Worm (Caenorhabditis elegans): ENCODE results near the gene F57H12.6.

F57H12.6 gene

DNA sequence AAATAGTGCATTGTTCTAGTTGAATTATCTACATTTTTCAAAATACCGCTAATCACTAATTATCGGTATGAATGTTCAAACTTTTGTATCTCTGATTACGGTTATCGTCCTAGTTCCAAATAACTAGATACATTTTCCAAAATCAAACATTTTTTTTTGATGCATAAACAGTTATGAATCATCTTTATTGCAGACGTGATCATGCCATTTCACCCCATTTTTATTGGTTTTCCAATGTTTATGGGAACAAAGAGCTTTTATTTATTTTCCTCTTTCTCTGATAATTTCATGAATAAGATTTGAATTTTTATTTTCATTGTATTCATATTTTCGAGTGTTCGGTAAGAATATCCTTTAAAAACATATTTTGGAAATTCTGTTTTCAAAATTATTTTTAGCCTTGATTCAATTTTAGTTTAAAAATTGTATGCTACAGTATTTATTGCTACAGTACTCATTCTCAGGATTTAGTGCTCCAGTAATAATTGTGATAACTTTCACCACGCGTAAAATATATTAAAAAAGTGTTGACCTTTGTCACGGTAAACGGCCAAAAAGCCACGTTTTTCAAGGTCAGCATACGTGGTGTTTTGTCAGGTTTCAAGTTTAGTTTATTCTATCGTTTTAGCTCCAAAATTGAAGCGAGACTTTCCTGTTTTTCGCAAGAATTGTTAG, 19.3 kb downstream of the F57H12.6 start, which contains the start of gene csr-1:
TSS of gene csr-1 (plus strand) at position 625 of the 675 bp plus-strand sequence.
- TF ChIP-seq klf-2 (GFP tag; conservative IDR thresholded peaks at IDR 0.05) (no peak), flt-1 (GFP tag; IDR thresholded peaks at IDR 0.05) (no peak), ztf-29 (GFP tag; IDR thresholded peaks at IDR 0.05) (no peak), T22C8.4 (GFP tag; IDR thresholded peaks at IDR 0.05) (no peak), ztf-23 (GFP tag; IDR thresholded peaks at IDR 0.05) (no peak), med-1 (GFP tag; optimal IDR thresholded peaks at IDR 0.05; ENCODE audit: insufficient read depth) (no peak), cog-1 (tag; optimal IDR thresholded peaks at IDR 0.05) (no peak), ref-1 (GFP tag; conservative IDR thresholded peaks at IDR 0.05) (no peak), tab-1 (GFP tag; IDR thresholded peaks at IDR 0.05) (no peak)

DNA sequence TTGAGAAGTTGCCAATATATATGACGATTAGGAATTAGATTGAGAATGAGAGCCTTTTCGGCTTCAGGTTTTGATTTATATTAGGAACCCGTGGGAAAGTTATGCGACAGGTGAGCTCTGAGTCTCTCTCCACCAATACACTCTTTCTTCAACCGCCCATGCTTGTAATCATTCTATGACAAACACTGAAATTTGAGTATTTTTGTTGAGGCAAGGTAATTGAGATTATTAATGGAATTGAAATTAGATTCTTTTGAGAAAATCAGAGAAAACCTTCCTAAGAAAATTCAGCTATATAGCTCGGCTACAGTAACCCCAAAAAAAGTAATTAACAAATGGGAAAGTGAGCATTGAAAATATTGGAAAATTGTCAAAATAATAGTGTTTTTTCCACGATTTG, 20.3 kb downstream of the F57H12.6 start, which contains the start of gene ceh-19:
TSS of gene ceh-19 (minus strand) at position 101 of the 400 bp plus-strand sequence.
- TF ChIP-seq klf-2 (GFP tag; conservative IDR thresholded peaks at IDR 0.05) (no peak), ztf-23 (GFP tag; IDR thresholded peaks at IDR 0.05) (no peak), med-1 (GFP tag; optimal IDR thresholded peaks at IDR 0.05; ENCODE audit: insufficient read depth) (no peak), ztf-29 (GFP tag; IDR thresholded peaks at IDR 0.05) (no peak), flt-1 (GFP tag; IDR thresholded peaks at IDR 0.05) (no peak), ref-1 (GFP tag; conservative IDR thresholded peaks at IDR 0.05) (no peak), tab-1 (GFP tag; IDR thresholded peaks at IDR 0.05) (no peak), cog-1 (tag; optimal IDR thresholded peaks at IDR 0.05) (no peak), T22C8.4 (GFP tag; IDR thresholded peaks at IDR 0.05) (no peak)

- TF ChIP-seq cog-1 (tag; optimal IDR thresholded peaks at IDR 0.05) (no peak), klf-2 (GFP tag; conservative IDR thresholded peaks at IDR 0.05) (no peak), ztf-23 (GFP tag; IDR thresholded peaks at IDR 0.05) (no peak), ref-1 (GFP tag; conservative IDR thresholded peaks at IDR 0.05) (no peak), T22C8.4 (GFP tag; IDR thresholded peaks at IDR 0.05) (no peak), tab-1 (GFP tag; IDR thresholded peaks at IDR 0.05) (no peak), med-1 (GFP tag; optimal IDR thresholded peaks at IDR 0.05; ENCODE audit: insufficient read depth) (no peak)
These were observed 22.1 kb downstream of the F57H12.6 start for ce11 chrIV:7954006-7954405.

ce11 chrIV:7948290-7948689, 27.8 kb downstream of the F57H12.6 start, which contains the start of gene mcm-3AP:
mcm-3AP (plus strand) TSS chrIV:7948672.
- TF ChIP-seq tab-1 (GFP tag; IDR thresholded peaks at IDR 0.05) (0 out of 2 replicates have a peak, but pooled peaks have one; percentile 26), T22C8.4 (GFP tag; IDR thresholded peaks at IDR 0.05) (peak; percentile 65), klf-2 (GFP tag; conservative IDR thresholded peaks at IDR 0.05) (peak; percentile 80), flt-1 (GFP tag; IDR thresholded peaks at IDR 0.05) (peak; percentile 83), ztf-23 (GFP tag; IDR thresholded peaks at IDR 0.05) (peak; percentile 84)

DNA sequence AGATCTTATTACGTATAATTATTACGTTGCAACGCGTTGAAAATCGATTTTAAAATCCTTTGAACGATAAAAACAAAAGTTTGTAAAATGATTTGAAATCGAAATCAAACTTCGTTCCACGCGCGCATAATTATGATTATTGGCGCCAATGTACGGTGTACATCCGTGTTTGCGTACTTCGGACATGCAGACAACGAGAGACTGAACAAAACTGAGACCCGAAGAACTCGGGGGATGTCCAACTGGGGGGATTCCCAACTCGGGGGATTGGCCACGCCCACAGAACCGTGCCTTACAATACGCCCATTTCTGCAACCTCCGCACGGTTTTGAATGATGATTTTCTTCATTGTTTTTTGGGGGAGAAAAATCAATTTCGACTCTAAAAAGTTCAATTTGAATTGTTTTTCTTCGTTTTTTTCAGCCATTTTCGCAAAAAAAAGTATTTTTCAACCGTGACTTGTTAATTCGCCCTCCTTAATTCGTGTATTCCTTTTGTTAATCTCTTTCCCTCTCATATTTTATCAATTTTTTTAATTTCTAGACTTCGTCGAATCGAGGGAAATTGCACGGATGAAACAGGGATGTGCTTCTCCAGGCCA, 29.1 kb downstream of the F57H12.6 start, which contains the start of gene F20D12.12:
TSS of gene F20D12.12 (plus strand) at position 542 of the 601 bp plus-strand sequence.
- TF ChIP-seq klf-2 (GFP tag; conservative IDR thresholded peaks at IDR 0.05) (0 out of 2 replicates have a peak, but pooled peaks have one; percentile 45), cog-1 (tag; optimal IDR thresholded peaks at IDR 0.05) (peak; percentile 66), tab-1 (GFP tag; IDR thresholded peaks at IDR 0.05) (peak; percentile 37; the same call in 1 of the 2 replicates), ztf-23 (GFP tag; IDR thresholded peaks at IDR 0.05) (peak; percentile 87), T22C8.4 (GFP tag; IDR thresholded peaks at IDR 0.05) (peak; percentile 47; the same call in 1 of the 2 replicates), flt-1 (GFP tag; IDR thresholded peaks at IDR 0.05) (peak; percentile 84)

- no peak for TF ChIP-seq ref-1 (GFP tag; conservative IDR thresholded peaks at IDR 0.05)
- TF ChIP-seq ztf-29 (GFP tag; IDR thresholded peaks at IDR 0.05), result no peak
- TF ChIP-seq cog-1 (tag; optimal IDR thresholded peaks at IDR 0.05), result no peak
- TF ChIP-seq tab-1 (GFP tag; IDR thresholded peaks at IDR 0.05), result no peak
- TF ChIP-seq T22C8.4 (GFP tag; IDR thresholded peaks at IDR 0.05), result no peak
- TF ChIP-seq ztf-23 (GFP tag; IDR thresholded peaks at IDR 0.05), result no peak
- TF ChIP-seq med-1 (GFP tag; optimal IDR thresholded peaks at IDR 0.05; ENCODE audit: insufficient read depth), result no peak
- no peak for TF ChIP-seq klf-2 (GFP tag; conservative IDR thresholded peaks at IDR 0.05)
- no peak for TF ChIP-seq flt-1 (GFP tag; IDR thresholded peaks at IDR 0.05)
These were observed 29.7 kb downstream of the F57H12.6 start, which contains the start of gene czw-1 for ce11 chrIV:7946457-7946856. czw-1 (minus strand) TSS chrIV:7946825.

DNA sequence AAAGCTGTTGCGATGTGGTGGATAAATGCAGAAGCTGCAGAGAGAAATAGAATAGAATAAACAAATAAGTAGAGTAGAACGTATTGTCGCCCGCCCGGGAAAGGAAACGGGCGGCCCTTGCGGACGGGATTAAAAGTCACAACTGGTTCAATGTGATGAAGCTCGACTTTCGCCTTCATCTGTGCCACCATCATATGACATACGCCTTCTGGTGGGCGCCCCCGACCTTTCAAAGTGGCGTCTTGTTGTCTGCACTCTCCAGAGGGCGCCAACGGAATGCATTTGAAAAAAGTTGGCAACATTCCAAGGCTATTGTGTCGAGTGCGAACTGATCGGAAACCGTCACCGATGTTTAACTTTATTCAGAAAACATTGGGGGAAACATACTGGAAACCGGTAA, 32.8 kb downstream of the F57H12.6 start:
- no peak for TF ChIP-seq ztf-29 (GFP tag; IDR thresholded peaks at IDR 0.05)
- TF ChIP-seq T22C8.4 (GFP tag; IDR thresholded peaks at IDR 0.05), result no peak
- no peak for TF ChIP-seq flt-1 (GFP tag; IDR thresholded peaks at IDR 0.05)
- no peak for TF ChIP-seq klf-2 (GFP tag; conservative IDR thresholded peaks at IDR 0.05)
- no peak for TF ChIP-seq tab-1 (GFP tag; IDR thresholded peaks at IDR 0.05)
- TF ChIP-seq med-1 (GFP tag; optimal IDR thresholded peaks at IDR 0.05; ENCODE audit: insufficient read depth), result no peak
- no peak for TF ChIP-seq cog-1 (tag; optimal IDR thresholded peaks at IDR 0.05)
- no peak for TF ChIP-seq ref-1 (GFP tag; conservative IDR thresholded peaks at IDR 0.05)
- TF ChIP-seq ztf-23 (GFP tag; IDR thresholded peaks at IDR 0.05), result no peak

DNA sequence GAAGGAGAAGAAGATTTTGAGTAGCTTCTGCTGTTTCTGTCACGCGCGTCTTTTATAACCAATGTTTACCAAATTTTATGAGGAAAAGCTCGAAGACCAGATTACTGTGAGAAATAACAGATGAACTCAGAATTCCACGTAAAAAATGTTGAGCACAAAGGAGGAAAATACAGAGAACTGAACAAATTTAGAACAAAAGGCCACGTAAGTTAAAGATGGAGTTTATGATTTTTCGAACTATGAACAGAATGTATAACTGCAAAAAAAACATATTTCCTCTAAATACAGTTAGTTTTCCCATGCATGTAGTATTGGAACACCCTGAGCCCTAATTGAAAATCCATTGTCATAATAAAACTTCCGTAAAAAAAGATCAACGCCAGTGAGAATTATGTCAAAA, 35.2 kb downstream of the F57H12.6 start, which contains the start of gene exc-9:
TSS of gene exc-9 (minus strand) at position 101 of the 400 bp plus-strand sequence.
- TF ChIP-seq cog-1 (tag; optimal IDR thresholded peaks at IDR 0.05) (no peak), tab-1 (GFP tag; IDR thresholded peaks at IDR 0.05) (no peak)

- TF ChIP-seq ztf-29 (GFP tag; IDR thresholded peaks at IDR 0.05), result no peak
- no peak for TF ChIP-seq ztf-23 (GFP tag; IDR thresholded peaks at IDR 0.05)
- TF ChIP-seq tab-1 (GFP tag; IDR thresholded peaks at IDR 0.05), result no peak
- no peak for TF ChIP-seq cog-1 (tag; optimal IDR thresholded peaks at IDR 0.05)
- TF ChIP-seq med-1 (GFP tag; optimal IDR thresholded peaks at IDR 0.05; ENCODE audit: insufficient read depth), result no peak
- TF ChIP-seq ref-1 (GFP tag; conservative IDR thresholded peaks at IDR 0.05), result no peak
These were observed 37.3 kb downstream of the F57H12.6 start, which contains the start of gene F20D12.7 for ce11 chrIV:7938834-7939233. F20D12.7 (minus strand) TSS chrIV:7938934.
